Worm (Caenorhabditis elegans) whole organism, L3 larva: ENCODE data around the gene str-260.
"Not testable (repeated sequence)": the region's sequence is repeated elsewhere in the genome, so short reads cannot be mapped to it uniquely, and the experiment has no call there.

Experiments
- R02D3.7 ChIP-seq: fragments of 150-350 bp; optimal IDR thresholded peaks from 2 replicates; lab custom pipeline; 2014; ENCODE audit warnings: missing biosample characterization, missing genetic modification characterization
- ZK546.5 ChIP-seq: sonication (generic microtip); optimal IDR thresholded peaks from 2 replicates; lab custom pipeline; 2017; ENCODE audit warnings: missing biosample characterization, missing genetic modification characterization
- ceh-28 ChIP-seq: fragments of 150-350 bp; optimal IDR thresholded peaks from 2 replicates; lab custom pipeline; 2014; ENCODE audit warnings: missing biosample characterization, missing genetic modification reagents, missing genetic modification characterization
- ceh-9 ChIP-seq: sonication (generic microtip); optimal IDR thresholded peaks from 2 replicates; lab custom pipeline; 2018; ENCODE audit warnings: missing biosample characterization, missing genetic modification characterization
- daf-12 ChIP-seq: fragments of 150-350 bp; optimal IDR thresholded peaks from 2 replicates; lab custom pipeline; 2014; ENCODE audit warnings: missing biosample characterization, missing genetic modification reagents, missing genetic modification characterization
- egl-27 ChIP-seq: sonication (generic microtip); optimal IDR thresholded peaks from 4 replicates; lab custom pipeline; 2017; ENCODE audit warnings: missing biosample characterization, missing genetic modification reagents, missing genetic modification characterization
- egl-5 ChIP-seq: fragments of 150-350 bp; optimal IDR thresholded peaks from 2 replicates; lab custom pipeline; 2017; ENCODE audit warnings: missing biosample characterization, missing genetic modification reagents, missing genetic modification characterization, inconsistent platforms
- elt-1 ChIP-seq: fragments of 150-350 bp; optimal IDR thresholded peaks from 2 replicates; lab custom pipeline; 2014; ENCODE audit warnings: missing biosample characterization, missing genetic modification characterization
- elt-2 ChIP-seq: sonication (generic microtip); optimal IDR thresholded peaks from 2 replicates; lab custom pipeline; 2016; ENCODE audit warnings: missing genetic modification reagents, mild to moderate bottlenecking, missing genetic modification characterization, missing compliant biosample characterization
- fkh-2 ChIP-seq: fragments of 150-350 bp; optimal IDR thresholded peaks from 2 replicates; lab custom pipeline; 2014; ENCODE audit warnings: missing biosample characterization, missing genetic modification reagents, missing genetic modification characterization
- fos-1 ChIP-seq: fragments of 150-350 bp; optimal IDR thresholded peaks from 2 replicates; lab custom pipeline; 2014; ENCODE audit warnings: missing biosample characterization, missing genetic modification characterization
- lin-15B ChIP-seq: fragments of 150-350 bp; optimal IDR thresholded peaks from 2 replicates; lab custom pipeline; 2014; ENCODE audit warnings: missing biosample characterization, missing genetic modification characterization
- lin-39 ChIP-seq: fragments of 150-350 bp; optimal IDR thresholded peaks from 2 replicates; lab custom pipeline; 2018; ENCODE audit warnings: missing biosample characterization, missing genetic modification reagents, missing genetic modification characterization
- lsy-12 ChIP-seq: sonication (generic microtip); optimal IDR thresholded peaks from 2 replicates; lab custom pipeline; 2016; ENCODE audit warnings: mild to moderate bottlenecking, missing genetic modification characterization, missing compliant biosample characterization
- mml-1 ChIP-seq: fragments of 150-350 bp; sonication (generic microtip); optimal IDR thresholded peaks from 3 replicates; lab custom pipeline; 2014; ENCODE audit warnings: missing biosample characterization, missing genetic modification characterization
- nfya-1 ChIP-seq: sonication (generic microtip); optimal IDR thresholded peaks from 2 replicates; lab custom pipeline; 2017; ENCODE audit warnings: missing genetic modification characterization, mild to moderate bottlenecking, missing compliant biosample characterization, antibody characterized with exemption, moderate library complexity; ENCODE audit not compliant: insufficient read depth
- nhr-11 ChIP-seq: fragments of 150-350 bp; optimal IDR thresholded peaks from 2 replicates; lab custom pipeline; 2014; ENCODE audit warnings: missing biosample characterization, missing genetic modification characterization
- nhr-237 ChIP-seq: fragments of 150-350 bp; optimal IDR thresholded peaks from 2 replicates; lab custom pipeline; 2014; ENCODE audit warnings: missing biosample characterization, missing genetic modification characterization
- nhr-28 ChIP-seq: fragments of 150-350 bp; optimal IDR thresholded peaks from 2 replicates; lab custom pipeline; 2014; ENCODE audit warnings: missing biosample characterization, missing genetic modification characterization
- nhr-67 ChIP-seq: fragments of 150-350 bp; optimal IDR thresholded peaks from 2 replicates; lab custom pipeline; 2014; ENCODE audit warnings: missing biosample characterization, missing genetic modification characterization
- nhr-76 ChIP-seq: fragments of 150-350 bp; sonication (generic microtip); optimal IDR thresholded peaks from 5 replicates; lab custom pipeline; 2014; ENCODE audit warnings: missing biosample characterization, missing genetic modification characterization
- nhr-77 ChIP-seq: fragments of 150-350 bp; optimal IDR thresholded peaks from 2 replicates; lab custom pipeline; 2014; ENCODE audit warnings: missing biosample characterization, missing genetic modification characterization
- pqm-1 ChIP-seq: fragments of 150-350 bp; optimal IDR thresholded peaks from 2 replicates; lab custom pipeline; 2017; ENCODE audit warnings: missing biosample characterization, missing genetic modification characterization, inconsistent platforms
- sea-2 ChIP-seq: fragments of 150-350 bp; sonication (generic microtip); optimal IDR thresholded peaks from 4 replicates; lab custom pipeline; 2014; ENCODE audit warnings: missing biosample characterization, missing genetic modification reagents, missing genetic modification characterization
- skn-1 ChIP-seq: fragments of 150-350 bp; optimal IDR thresholded peaks from 2 replicates; lab custom pipeline; 2014; ENCODE audit warnings: missing biosample characterization, missing genetic modification characterization
- snpc-4 ChIP-seq: fragments of 150-350 bp; optimal IDR thresholded peaks from 2 replicates; lab custom pipeline; 2014; ENCODE audit warnings: missing biosample characterization, missing genetic modification characterization
- tbx-2 ChIP-seq: sonication (generic microtip); optimal IDR thresholded peaks from 2 replicates; lab custom pipeline; 2016; ENCODE audit warnings: mild to moderate bottlenecking, missing genetic modification characterization, missing compliant biosample characterization
- unc-39 ChIP-seq: sonication (generic microtip); optimal IDR thresholded peaks from 4 replicates; lab custom pipeline; 2017; ENCODE audit warnings: missing biosample characterization, missing genetic modification characterization
- zag-1 ChIP-seq: fragments of 150-350 bp; optimal IDR thresholded peaks from 2 replicates; lab custom pipeline; 2014; ENCODE audit warnings: missing biosample characterization, missing genetic modification characterization
- ztf-11 ChIP-seq: fragments of 150-350 bp; optimal IDR thresholded peaks from 2 replicates; lab custom pipeline; 2014; ENCODE audit warnings: missing biosample characterization, missing genetic modification characterization

Gene str-260

ce11 chrV:3552740-3553469, 25.9 kb downstream of the str-260 start, which contains the start of gene T24A6.20:
TSS of gene T24A6.20 (plus strand) at chrV:3553134.
- peak; percentile 78 for TF ChIP-seq elt-2
- TF ChIP-seq pqm-1 (tag; lab: Kevin White, UChicago), result peak; percentile 17
- TF ChIP-seq egl-27 (tag; lab: Kevin White, UChicago), result no peak
- no peak for TF ChIP-seq daf-12 (tag; lab: Kevin White, UChicago)
- TF ChIP-seq, all 47 proteins: peak for 2

ce11 chrV:3554869-3555268, 27.9 kb downstream of the str-260 start, which contains the start of gene grl-29:
TSS of gene grl-29 (minus strand) at chrV:3555236.
- no peak for TF ChIP-seq skn-1
- TF ChIP-seq lin-39 (tag; lab: Kevin White, UChicago), result no peak
- TF ChIP-seq fkh-2 (tag; lab: Kevin White, UChicago), result no peak
- TF ChIP-seq ZK546.5 (tag; lab: Kevin White, UChicago), result no peak

DNA sequence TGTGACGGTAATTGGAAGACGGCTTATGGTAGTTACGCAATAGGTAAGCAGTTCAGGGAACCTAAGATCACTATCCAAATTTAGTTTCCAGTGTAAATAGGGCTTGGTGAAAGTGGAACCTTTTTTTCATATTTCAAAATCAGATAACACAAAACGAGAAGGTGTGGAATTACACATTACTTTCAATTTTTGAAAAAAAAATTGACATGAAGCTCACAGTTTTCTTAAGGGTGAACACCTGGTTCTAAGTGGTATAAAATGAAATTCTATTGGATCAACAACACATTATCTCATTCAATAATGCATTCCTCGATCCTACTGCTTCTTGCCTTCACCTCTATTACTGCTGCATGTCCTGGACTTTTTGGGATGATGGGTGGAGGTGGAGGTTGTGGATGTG, 29.0 kb downstream of the str-260 start, which contains the start of gene grl-30:
TSS of gene grl-30 (plus strand) at position 301 of the 400 bp plus-strand sequence.
- TF ChIP-seq mml-1 (tag; lab: Kevin White, UChicago) (no peak), lin-15B (tag; lab: Kevin White, UChicago) (no peak), nhr-11 (tag; lab: Kevin White, UChicago) (no peak), ceh-28 (tag; lab: Kevin White, UChicago) (no peak), nhr-77 (no peak), lsy-12 (tag; lab: Kevin White, UChicago) (no peak), ceh-9 (tag; lab: Kevin White, UChicago) (no peak), sea-2 (GFP tag; lab: Kevin White, UChicago) (no peak), fos-1 (no peak), tbx-2 (tag; lab: Kevin White, UChicago) (no peak), skn-1 (no peak), R02D3.7 (tag; lab: Kevin White, UChicago) (no peak), nhr-67 (tag; lab: Kevin White, UChicago) (no peak), nhr-76 (tag; lab: Kevin White, UChicago) (no peak), nhr-28 (tag; lab: Kevin White, UChicago) (no peak), zag-1 (no peak), snpc-4 (no peak)

ce11 chrV:3557422-3557821, 30.4 kb downstream of the str-260 start, which contains the start of gene grl-31:
TSS of gene grl-31 (minus strand) at chrV:3557778.
- no peak for TF ChIP-seq ceh-28 (tag; lab: Kevin White, UChicago)
- TF ChIP-seq ceh-9 (tag; lab: Kevin White, UChicago), result no peak
- TF ChIP-seq sea-2 (GFP tag; lab: Kevin White, UChicago), result no peak
- TF ChIP-seq ztf-11 (tag; lab: Kevin White, UChicago), result no peak
- TF ChIP-seq nfya-1 (tag; lab: Kevin White, UChicago), result no peak

DNA sequence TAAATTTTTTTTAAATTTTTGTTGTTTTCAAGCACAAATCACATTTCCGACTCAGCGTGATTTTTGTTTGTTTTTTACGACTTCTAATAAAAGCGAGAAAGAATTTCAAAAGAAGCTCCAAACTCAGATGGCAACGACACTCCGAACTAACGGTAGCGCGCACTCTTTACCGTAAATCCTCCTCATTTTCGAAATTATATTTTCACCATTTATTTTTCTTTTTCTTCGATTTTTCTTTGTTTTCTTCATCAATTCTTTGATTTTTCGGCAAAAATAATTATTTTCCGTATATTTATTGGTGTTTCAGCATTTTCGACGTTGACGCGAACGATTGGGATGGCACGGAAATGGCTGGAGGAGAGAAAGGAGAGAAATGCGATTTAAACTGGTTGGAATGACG, 31.8 kb downstream of the str-260 start, which contains the start of gene T24A6.1:
TSS of gene T24A6.1 (plus strand) at position 301 of the 400 bp plus-strand sequence.
- TF ChIP-seq nhr-237, mml-1, egl-5 (tag; lab: Kevin White, UChicago): not testable (repeated sequence)

DNA sequence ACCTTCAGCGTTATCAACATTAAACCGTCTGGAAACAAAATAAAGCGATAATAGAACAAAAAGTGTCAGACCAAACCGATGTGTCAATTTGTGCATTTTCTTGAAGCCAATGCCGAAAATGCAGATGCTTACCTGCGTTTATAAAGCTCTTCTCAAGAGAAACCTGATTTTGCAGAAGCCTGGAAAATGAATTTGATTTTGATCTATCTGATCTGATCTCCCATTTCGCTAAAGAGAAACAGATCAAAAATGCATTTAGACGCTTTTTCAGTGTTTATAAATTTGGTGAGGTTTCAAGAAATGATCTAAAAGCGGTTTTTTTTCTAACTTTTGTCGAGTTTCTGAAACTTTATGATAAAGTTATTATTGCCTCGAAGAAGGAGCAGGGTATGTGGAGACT, 35.8 kb downstream of the str-260 start, which contains the start of gene T24A6.16:
TSS of gene T24A6.16 (minus strand) at position 101 of the 400 bp plus-strand sequence.
- TF ChIP-seq unc-39 (tag; lab: Kevin White, UChicago); mml-1 (tag; lab: Kevin White, UChicago); elt-1: not testable (repeated sequence)
